Worm (Caenorhabditis elegans): ENCODE data around the gene try-12.

The try-12 gene

ce11 chrV:7455008-7455407, 5.9 kb downstream of the try-12 start, which contains the start of gene F25E5.2:
F25E5.2 (plus strand) TSS chrV:7455308.
- TF ChIP-seq Y116A8C.19 (tag; optimal IDR thresholded peaks at IDR 0.05; ENCODE audit: borderline replicate concordance): no peak
- TF ChIP-seq lin-13 (GFP tag; optimal IDR thresholded peaks at IDR 0.05): no peak
- TF ChIP-seq nhr-47 (tag; optimal IDR thresholded peaks at IDR 0.05): no peak
- no peak for TF ChIP-seq C16A3.4 (tag; optimal IDR thresholded peaks at IDR 0.05)
- TF ChIP-seq sup-37 (GFP tag; optimal IDR thresholded peaks at IDR 0.05): no peak
- no peak for TF ChIP-seq nhr-85 (tag)
- TF ChIP-seq nhr-71 (tag; optimal IDR thresholded peaks at IDR 0.05): no peak
- no peak for TF ChIP-seq egl-13 (tag; optimal IDR thresholded peaks at IDR 0.05)
- TF ChIP-seq tlp-1 (tag; optimal IDR thresholded peaks at IDR 0.05): no peak
- no peak for TF ChIP-seq lin-15B (tag; optimal IDR thresholded peaks at IDR 0.05)
- TF ChIP-seq lir-3 (tag; optimal IDR thresholded peaks at IDR 0.05; ENCODE audit: poor library complexity): no peak
- TF ChIP-seq ceh-90 (tag; optimal IDR thresholded peaks at IDR 0.05): no peak
- no peak for TF ChIP-seq nhr-76 (tag; optimal IDR thresholded peaks at IDR 0.05)
- TF ChIP-seq F16B12.6 (tag; optimal IDR thresholded peaks at IDR 0.05): no peak
- no peak for TF ChIP-seq nhr-84 (tag; optimal IDR thresholded peaks at IDR 0.05)
- no peak for TF ChIP-seq ama-1 (optimal IDR thresholded peaks at IDR 0.05)
- TF ChIP-seq irx-1 (tag; optimal IDR thresholded peaks at IDR 0.05): no peak
- TF ChIP-seq zag-1 (tag; optimal IDR thresholded peaks at IDR 0.05): no peak

- TF ChIP-seq sup-37 (GFP tag; optimal IDR thresholded peaks at IDR 0.05) (no peak), nhr-71 (tag; optimal IDR thresholded peaks at IDR 0.05) (no peak), fkh-10 (GFP tag; optimal IDR thresholded peaks at IDR 0.05) (no peak), ceh-8 (GFP tag; optimal IDR thresholded peaks at IDR 0.05) (no peak), lin-35 (GFP tag; optimal IDR thresholded peaks at IDR 0.05) (no peak), snu-23 (GFP tag; optimal IDR thresholded peaks at IDR 0.05) (no peak), nhr-77 (tag; optimal IDR thresholded peaks at IDR 0.05) (no peak), lin-15B (tag; optimal IDR thresholded peaks at IDR 0.05) (no peak), rnt-1 (tag; optimal IDR thresholded peaks at IDR 0.05) (no peak), dpl-1 (GFP tag; optimal IDR thresholded peaks at IDR 0.05) (no peak), ceh-90 (tag; optimal IDR thresholded peaks at IDR 0.05) (no peak), nhr-47 (tag; optimal IDR thresholded peaks at IDR 0.05) (no peak), C16A3.4 (tag; optimal IDR thresholded peaks at IDR 0.05) (no peak), skn-1 (tag; optimal IDR thresholded peaks at IDR 0.05) (no peak), grh-1 (GFP tag; IDR thresholded peaks at IDR 0.05) (no peak), aly-2 (tag; optimal IDR thresholded peaks at IDR 0.05) (no peak), isw-1 (GFP tag; IDR thresholded peaks at IDR 0.05) (no peak)
Measured at ce11 chrV:7460898-7461297, 11.7 kb downstream of the try-12 start, which contains the start of gene srh-92. srh-92 (minus strand) TSS chrV:7460998.

- TF ChIP-seq snpc-4 (tag; optimal IDR thresholded peaks at IDR 0.05) (no peak), zag-1 (tag; optimal IDR thresholded peaks at IDR 0.05) (no peak), grh-1 (GFP tag; IDR thresholded peaks at IDR 0.05) (no peak), unc-86 (tag; optimal IDR thresholded peaks at IDR 0.05) (no peak), mep-1 (tag; optimal IDR thresholded peaks at IDR 0.05) (no peak), tbx-2 (tag; optimal IDR thresholded peaks at IDR 0.05) (no peak), nhr-12 (tag; optimal IDR thresholded peaks at IDR 0.05) (no peak), alr-1 (tag; optimal IDR thresholded peaks at IDR 0.05; ENCODE audit: borderline replicate concordance) (no peak), tlp-1 (tag; optimal IDR thresholded peaks at IDR 0.05) (no peak), C04F5.9 (tag; optimal IDR thresholded peaks at IDR 0.05) (no peak), nhr-76 (tag; optimal IDR thresholded peaks at IDR 0.05) (no peak), nhr-47 (tag; optimal IDR thresholded peaks at IDR 0.05) (no peak), fkh-4 (tag; optimal IDR thresholded peaks at IDR 0.05; ENCODE audit: borderline replicate concordance) (no peak), pax-3 (tag; optimal IDR thresholded peaks at IDR 0.05) (no peak), F16B12.6 (tag; optimal IDR thresholded peaks at IDR 0.05) (no peak), jun-1 (tag; optimal IDR thresholded peaks at IDR 0.05) (no peak), lsy-2 (tag; optimal IDR thresholded peaks at IDR 0.05) (no peak), mdl-1 (tag; optimal IDR thresholded peaks at IDR 0.05) (no peak)
Measured at ce11 chrV:7464696-7465095, 15.5 kb downstream of the try-12 start, which contains the start of gene srh-89. srh-89 (minus strand) TSS chrV:7464796.
